Worm (Caenorhabditis elegans) whole organism, L2 larva: ENCODE measurements around the gene srsx-28.
A peak's percentile ranks its signal among the peaks of the same experiment; 100 is the strongest.

Experiments
- C34F6.9 ChIP-seq: fragments of 150-350 bp; optimal IDR thresholded peaks from 2 replicates; lab custom pipeline; 2014; ENCODE audit warnings: missing biosample characterization, missing genetic modification characterization
- F13H6.1 ChIP-seq: sonication (generic microtip); optimal IDR thresholded peaks from 2 replicates; lab custom pipeline; 2016; ENCODE audit warnings: missing genetic modification characterization, missing compliant biosample characterization
- R02D3.7 ChIP-seq: fragments of 150-350 bp; optimal IDR thresholded peaks from 2 replicates; lab custom pipeline; 2014; ENCODE audit warnings: missing biosample characterization, missing genetic modification characterization
- Y55F3AM.14 ChIP-seq: fragments of 200-800 bp; sonication (Bioruptor generic); optimal IDR thresholded peaks from 2 replicates; lab custom pipeline; 2018; ENCODE audit warnings: mild to moderate bottlenecking, missing genetic modification characterization, missing compliant biosample characterization
- ZK546.5 ChIP-seq: sonication (generic microtip); optimal IDR thresholded peaks from 2 replicates; lab custom pipeline; 2017; ENCODE audit warnings: missing biosample characterization, missing genetic modification characterization
- alr-1 ChIP-seq: fragments of 150-350 bp; optimal IDR thresholded peaks from 2 replicates; lab custom pipeline; 2014; ENCODE audit warnings: missing biosample characterization, missing genetic modification characterization
- aly-2 ChIP-seq: fragments of 150-350 bp; optimal IDR thresholded peaks from 2 replicates; lab custom pipeline; 2014; ENCODE audit warnings: missing biosample characterization, missing genetic modification characterization
- dmd-4 ChIP-seq: sonication (generic microtip); optimal IDR thresholded peaks from 2 replicates; lab custom pipeline; 2017; ENCODE audit warnings: missing biosample characterization, missing genetic modification characterization
- egl-27 ChIP-seq: sonication (generic microtip); optimal IDR thresholded peaks from 3 replicates; lab custom pipeline; 2017; ENCODE audit warnings: missing biosample characterization, missing genetic modification reagents, missing genetic modification characterization
- elt-1 ChIP-seq: fragments of 150-350 bp; optimal IDR thresholded peaks from 2 replicates; lab custom pipeline; 2014; ENCODE audit warnings: missing biosample characterization, missing genetic modification characterization
- elt-3 ChIP-seq: sonication (generic microtip); optimal IDR thresholded peaks from 2 replicates; lab custom pipeline; 2017; ENCODE audit warnings: missing biosample characterization, missing genetic modification characterization
- gmeb-1 ChIP-seq: fragments of 150-350 bp; optimal IDR thresholded peaks from 2 replicates; lab custom pipeline; 2014; ENCODE audit warnings: missing biosample characterization, missing genetic modification characterization
- lin-11 ChIP-seq: fragments of 150-350 bp; sonication (generic microtip); optimal IDR thresholded peaks from 2 replicates; lab custom pipeline; 2014; ENCODE audit warnings: missing biosample characterization, missing genetic modification characterization, inconsistent platforms, mixed read lengths
- lin-39 ChIP-seq: fragments of 150-350 bp; optimal IDR thresholded peaks from 2 replicates; lab custom pipeline; 2014; ENCODE audit warnings: missing biosample characterization, missing genetic modification reagents, missing genetic modification characterization
- lsy-2 ChIP-seq, 2 experiments: fragments of 150-350 bp in 1 of 2; sonication (generic microtip) in 1 of 2; optimal IDR thresholded peaks; 2 replicates each; lab custom pipeline; 2014 to 2017; ENCODE audit warnings: missing biosample characterization in 2 of 2, missing genetic modification characterization in 2 of 2
- mab-5 ChIP-seq: fragments of 150-350 bp; optimal IDR thresholded peaks from 2 replicates; lab custom pipeline; 2014; ENCODE audit warnings: missing biosample characterization, missing genetic modification characterization
- mbf-1 ChIP-seq: sonication (generic microtip); optimal IDR thresholded peaks from 2 replicates; lab custom pipeline; 2017; ENCODE audit warnings: missing biosample characterization, missing genetic modification characterization
- mdl-1 ChIP-seq, 2 experiments: fragments of 150-350 bp in 1 of 2; sonication (generic microtip) in 1 of 2; optimal IDR thresholded peaks; 2 replicates each; lab custom pipeline; 2017; ENCODE audit warnings: missing biosample characterization in 2 of 2, missing genetic modification characterization in 2 of 2
- nhr-11 ChIP-seq: fragments of 150-350 bp; optimal IDR thresholded peaks from 2 replicates; lab custom pipeline; 2014; ENCODE audit warnings: missing biosample characterization, missing genetic modification characterization
- nhr-12 ChIP-seq: fragments of 150-350 bp; optimal IDR thresholded peaks from 2 replicates; lab custom pipeline; 2014; ENCODE audit warnings: missing biosample characterization, missing genetic modification characterization
- nhr-129 ChIP-seq: fragments of 150-350 bp; optimal IDR thresholded peaks from 2 replicates; lab custom pipeline; 2014; ENCODE audit warnings: missing biosample characterization, missing genetic modification characterization
- nhr-21 ChIP-seq: fragments of 150-350 bp; optimal IDR thresholded peaks from 2 replicates; lab custom pipeline; 2014; ENCODE audit warnings: missing biosample characterization, missing genetic modification characterization
- nhr-23 ChIP-seq: fragments of 150-350 bp; optimal IDR thresholded peaks from 2 replicates; lab custom pipeline; 2014; ENCODE audit warnings: missing biosample characterization, missing genetic modification reagents, missing genetic modification characterization
- nhr-237 ChIP-seq: fragments of 150-350 bp; optimal IDR thresholded peaks from 2 replicates; lab custom pipeline; 2014; ENCODE audit warnings: missing biosample characterization, missing genetic modification characterization
- nhr-25 ChIP-seq: fragments of 150-350 bp; sonication (generic microtip); optimal IDR thresholded peaks from 3 replicates; lab custom pipeline; 2014; ENCODE audit warnings: missing biosample characterization, missing genetic modification characterization
- nhr-6 ChIP-seq: fragments of 150-350 bp; optimal IDR thresholded peaks from 2 replicates; lab custom pipeline; 2014; ENCODE audit warnings: missing biosample characterization, missing genetic modification characterization
- peb-1 ChIP-seq: fragments of 150-350 bp; optimal IDR thresholded peaks from 2 replicates; lab custom pipeline; 2014; ENCODE audit warnings: missing biosample characterization, missing genetic modification characterization
- sem-4 ChIP-seq: fragments of 150-350 bp; optimal IDR thresholded peaks from 2 replicates; lab custom pipeline; 2014; ENCODE audit warnings: missing biosample characterization, missing genetic modification reagents, missing genetic modification characterization
- skn-1 ChIP-seq: sonication (generic microtip); optimal IDR thresholded peaks from 2 replicates; lab custom pipeline; 2017; ENCODE audit warnings: missing biosample characterization, missing genetic modification characterization
- sma-3 ChIP-seq: sonication (generic microtip); optimal IDR thresholded peaks from 2 replicates; lab custom pipeline; 2016; ENCODE audit warnings: missing genetic modification reagents, missing genetic modification characterization, missing compliant biosample characterization
- sma-9 ChIP-seq, 2 experiments: fragments of 150-350 bp in 1 of 2; sonication (generic microtip) in 1 of 2; optimal IDR thresholded peaks; 2 replicates each; lab custom pipeline; 2014 to 2016; ENCODE audit warnings: missing genetic modification characterization in 2 of 2, mild to moderate bottlenecking in 1 of 2, missing biosample characterization in 1 of 2, missing compliant biosample characterization in 1 of 2, missing genetic modification reagents in 1 of 2, moderate library complexity in 1 of 2
- unc-39 ChIP-seq: fragments of 150-350 bp; optimal IDR thresholded peaks from 2 replicates; lab custom pipeline; 2014; ENCODE audit warnings: missing biosample characterization, missing genetic modification characterization
- unc-55 ChIP-seq: fragments of 150-350 bp; sonication (generic microtip); optimal IDR thresholded peaks from 3 replicates; lab custom pipeline; 2014; ENCODE audit warnings: missing biosample characterization, missing genetic modification reagents, missing genetic modification characterization
- unc-62 ChIP-seq: fragments of 150-350 bp; optimal IDR thresholded peaks from 2 replicates; lab custom pipeline; 2014; ENCODE audit warnings: missing biosample characterization, missing genetic modification reagents, missing genetic modification characterization
- zag-1 ChIP-seq: fragments of 150-350 bp; optimal IDR thresholded peaks from 2 replicates; lab custom pipeline; 2014; ENCODE audit warnings: missing biosample characterization, missing genetic modification characterization
- ztf-1 ChIP-seq: fragments of 200-800 bp; sonication (Bioruptor generic); conservative IDR thresholded peaks from 2 replicates; pipeline ENCODE4 v1.3.6; 2022; ENCODE audit warnings: missing genetic modification characterization, missing compliant biosample characterization

srsx-28 gene

ce11 chrV:10134077-10134693, 18.2 kb upstream of the srsx-28 start, which contains the start of the genes C08B6.18, wdr-20 and C08B6.8 (continued):
- TF ChIP-seq ztf-1 (GFP tag; lab: Robert Waterston, UW) (no peak), mbf-1 (tag; lab: Kevin White, UChicago) (no peak), ZK546.5 (tag; lab: Kevin White, UChicago) (no peak), nhr-237 (tag; lab: Kevin White, UChicago) (no peak), elt-3 (tag; lab: Kevin White, UChicago) (no peak), mab-5 (tag; lab: Kevin White, UChicago) (no peak), unc-62 (GFP tag; lab: Kevin White, UChicago) (no peak), egl-27 (no peak), unc-39 (tag; lab: Kevin White, UChicago) (no peak), dmd-4 (tag; lab: Kevin White, UChicago) (no peak), zag-1 (tag; lab: Kevin White, UChicago) (no peak), peb-1 (tag; lab: Kevin White, UChicago) (no peak), lsy-2 (tag; optimal IDR thresholded peaks at IDR 0.05; lab: Kevin White, UChicago) (peak in 1 of 2 experiments; percentile 38), elt-1 (no peak), alr-1 (no peak), mdl-1 (tag; optimal IDR thresholded peaks at IDR 0.05; lab: Kevin White, UChicago) (no peak), nhr-25 (tag; lab: Kevin White, UChicago) (no peak), nhr-21 (tag; lab: Kevin White, UChicago) (no peak)

- TF ChIP-seq alr-1 (no peak), nhr-25 (tag; lab: Kevin White, UChicago) (no peak), nhr-129 (peak; percentile 31)
Measured at ce11 chrV:10145653-10146052, 6.7 kb upstream of the srsx-28 start, which contains the start of gene C51E3.9. TSS of gene C51E3.9 (plus strand) at chrV:10145953.

DNA sequence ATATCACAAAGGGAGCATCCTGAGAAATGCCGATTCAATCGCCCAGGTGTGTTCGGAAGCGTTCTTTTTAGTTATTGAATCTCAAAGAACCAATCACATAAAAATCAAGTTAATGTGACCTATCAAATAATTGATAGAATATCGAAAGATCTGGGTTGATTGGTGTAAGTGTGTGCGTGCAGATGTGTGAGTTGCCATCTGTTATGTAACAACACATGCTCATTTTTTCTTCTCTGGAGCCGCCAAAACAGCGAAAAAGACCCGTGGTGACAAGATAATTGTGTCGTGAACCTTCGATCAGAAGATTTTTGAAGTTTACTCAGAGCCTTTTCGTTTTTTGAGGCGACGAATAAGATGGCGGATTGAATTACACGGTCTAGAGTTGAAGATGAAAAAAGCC, 5.6 kb upstream of the srsx-28 start:
- TF ChIP-seq sem-4 (tag; lab: Kevin White, UChicago): peak; percentile 35
- TF ChIP-seq sma-9 (GFP tag; optimal IDR thresholded peaks at IDR 0.05; lab: Kevin White, UChicago): peak; percentile 40
- no peak for TF ChIP-seq sma-9 (tag; optimal IDR thresholded peaks at IDR 0.05; lab: Kevin White, UChicago)
- TF ChIP-seq F13H6.1 (tag; lab: Kevin White, UChicago): peak; percentile 56
- TF ChIP-seq nhr-129: peak; percentile 71
- TF ChIP-seq R02D3.7 (tag; lab: Kevin White, UChicago): no peak
- no peak for TF ChIP-seq lin-11 (tag; lab: Kevin White, UChicago)
- TF ChIP-seq sma-3 (GFP tag; lab: Kevin White, UChicago): no peak
- no peak for TF ChIP-seq unc-55 (GFP tag; lab: Kevin White, UChicago)
- TF ChIP-seq lsy-2 (tag; optimal IDR thresholded peaks at IDR 0.05; lab: Kevin White, UChicago): peak in 1 of 2 experiments; percentile 12
- peak; percentile 37 for TF ChIP-seq C34F6.9
- TF ChIP-seq gmeb-1 (tag; lab: Kevin White, UChicago): no peak

DNA sequence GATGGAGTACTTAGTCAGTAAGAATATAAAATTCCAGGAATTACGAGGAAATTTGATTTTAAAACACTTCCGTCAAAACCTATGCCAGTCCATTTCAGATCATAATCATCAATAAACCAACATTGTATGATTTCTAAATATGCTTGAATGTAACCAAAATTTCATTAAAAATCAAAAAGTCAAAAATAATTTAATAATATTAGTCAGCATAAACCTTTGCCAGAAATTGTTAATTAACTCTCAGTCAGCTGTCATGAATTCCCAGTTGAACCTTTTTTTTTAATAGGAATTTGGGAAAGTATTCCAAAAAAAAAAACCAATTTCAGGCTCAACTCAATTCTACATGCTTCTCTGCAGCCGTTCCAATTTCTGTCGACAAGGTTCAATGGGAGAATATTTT, 4.0 kb upstream of the srsx-28 start, which contains the start of gene srsx-26:
Gene srsx-26, plus strand, starts transcription at position 301 of the 400 bp plus-strand sequence.
- TF ChIP-seq nhr-12 (tag; lab: Kevin White, UChicago): no peak
- no peak for TF ChIP-seq unc-62 (GFP tag; lab: Kevin White, UChicago)
- no peak for TF ChIP-seq nhr-25 (tag; lab: Kevin White, UChicago)
- no peak for TF ChIP-seq unc-39 (tag; lab: Kevin White, UChicago)
- TF ChIP-seq nhr-11 (tag; lab: Kevin White, UChicago): no peak
- TF ChIP-seq lin-39 (tag; lab: Kevin White, UChicago): no peak
- TF ChIP-seq egl-27: no peak
- no peak for TF ChIP-seq sma-3 (GFP tag; lab: Kevin White, UChicago)
- no peak for TF ChIP-seq aly-2 (tag; lab: Kevin White, UChicago)
- TF ChIP-seq unc-55 (GFP tag; lab: Kevin White, UChicago): no peak
- no peak for TF ChIP-seq ZK546.5 (tag; lab: Kevin White, UChicago)
- TF ChIP-seq skn-1: no peak
- TF ChIP-seq C34F6.9: no peak

ce11 chrV:10149728-10150127, 2.6 kb upstream of the srsx-28 start, which contains the start of gene srsx-27:
TSS of gene srsx-27 (plus strand) at chrV:10150028.
- TF ChIP-seq egl-27 (no peak), mdl-1 (tag; optimal IDR thresholded peaks at IDR 0.05; lab: Kevin White, UChicago) (no peak), nhr-6 (tag; lab: Kevin White, UChicago) (no peak), nhr-23 (tag; lab: Kevin White, UChicago) (no peak), Y55F3AM.14 (GFP tag; lab: Kevin White, UChicago) (no peak)
